Worm (Caenorhabditis elegans) whole organism, L2 larva: ENCODE data around the gene T12A2.3.

Experiments used
- aly-2 ChIP-seq: fragments of 150-350 bp; optimal IDR thresholded peaks from 2 replicates; lab custom pipeline; 2014; ENCODE audit warnings: missing biosample characterization, missing genetic modification characterization
- ama-1 ChIP-seq: fragments of 150-350 bp; optimal IDR thresholded peaks from 2 replicates; lab custom pipeline; 2018; ENCODE audit warnings: inconsistent platforms
- dmd-4 ChIP-seq: sonication (generic microtip); optimal IDR thresholded peaks from 2 replicates; lab custom pipeline; 2017; ENCODE audit warnings: missing biosample characterization, missing genetic modification characterization
- fos-1 ChIP-seq: fragments of 150-350 bp; optimal IDR thresholded peaks from 2 replicates; lab custom pipeline; 2014; ENCODE audit warnings: missing biosample characterization, missing genetic modification characterization
- nhr-23 ChIP-seq: fragments of 150-350 bp; optimal IDR thresholded peaks from 2 replicates; lab custom pipeline; 2014; ENCODE audit warnings: missing biosample characterization, missing genetic modification reagents, missing genetic modification characterization
- nhr-6 ChIP-seq: fragments of 150-350 bp; optimal IDR thresholded peaks from 2 replicates; lab custom pipeline; 2014; ENCODE audit warnings: missing biosample characterization, missing genetic modification characterization
- skn-1 ChIP-seq: sonication (generic microtip); optimal IDR thresholded peaks from 2 replicates; lab custom pipeline; 2017; ENCODE audit warnings: missing biosample characterization, missing genetic modification characterization
- snpc-4 ChIP-seq: fragments of 150-350 bp; optimal IDR thresholded peaks from 2 replicates; lab custom pipeline; 2014; ENCODE audit warnings: missing biosample characterization, missing genetic modification characterization
- unc-39 ChIP-seq: fragments of 150-350 bp; optimal IDR thresholded peaks from 2 replicates; lab custom pipeline; 2014; ENCODE audit warnings: missing biosample characterization, missing genetic modification characterization
- unc-62 ChIP-seq: fragments of 150-350 bp; optimal IDR thresholded peaks from 2 replicates; lab custom pipeline; 2014; ENCODE audit warnings: missing biosample characterization, missing genetic modification reagents, missing genetic modification characterization
- zag-1 ChIP-seq: fragments of 150-350 bp; optimal IDR thresholded peaks from 2 replicates; lab custom pipeline; 2014; ENCODE audit warnings: missing biosample characterization, missing genetic modification characterization

DNA sequence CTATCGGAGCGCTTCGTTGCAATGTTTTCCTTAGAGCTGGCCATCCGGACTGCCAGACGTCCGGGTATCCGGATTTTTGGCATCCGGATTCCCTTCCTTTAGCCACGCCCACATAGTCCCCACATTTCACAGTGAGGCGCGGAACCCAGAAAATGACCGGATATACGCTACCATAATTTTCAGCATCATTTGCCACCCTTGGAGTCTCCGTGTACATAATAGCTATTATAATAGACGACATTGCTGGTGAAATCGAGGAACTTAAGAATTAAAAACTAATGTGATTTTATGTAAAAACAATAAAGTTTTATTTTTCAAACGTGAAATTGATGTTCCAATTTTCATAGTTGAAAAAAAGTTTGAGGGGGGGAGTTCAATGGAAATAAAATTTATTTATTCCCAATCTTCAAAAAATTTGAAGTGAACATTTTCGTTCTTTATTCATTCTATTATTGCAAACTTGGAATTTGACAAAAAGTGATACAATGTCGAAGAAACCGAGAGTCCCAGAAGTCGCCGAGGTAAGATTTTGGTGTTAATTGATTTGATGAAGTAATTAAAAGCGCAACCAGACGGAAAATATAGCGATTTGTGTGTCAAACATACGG, 30.3 kb upstream of the T12A2.3 start:
- TF ChIP-seq aly-2 (tag; lab: Kevin White, UChicago) (no peak), ama-1 (no peak), unc-39 (tag; lab: Kevin White, UChicago) (no peak), snpc-4 (tag; lab: Kevin White, UChicago) (peak; percentile 8), fos-1 (tag; lab: Kevin White, UChicago) (no peak), dmd-4 (tag; lab: Kevin White, UChicago) (no peak), zag-1 (tag; lab: Kevin White, UChicago) (no peak), skn-1 (tag; lab: Kevin White, UChicago) (no peak), nhr-23 (tag; lab: Kevin White, UChicago) (no peak), nhr-6 (tag; lab: Kevin White, UChicago) (no peak), unc-62 (GFP tag; lab: Kevin White, UChicago) (no peak)
